Worm (Caenorhabditis elegans): ENCODE data around the gene Y25C1A.14.

Gene Y25C1A.14

DNA sequence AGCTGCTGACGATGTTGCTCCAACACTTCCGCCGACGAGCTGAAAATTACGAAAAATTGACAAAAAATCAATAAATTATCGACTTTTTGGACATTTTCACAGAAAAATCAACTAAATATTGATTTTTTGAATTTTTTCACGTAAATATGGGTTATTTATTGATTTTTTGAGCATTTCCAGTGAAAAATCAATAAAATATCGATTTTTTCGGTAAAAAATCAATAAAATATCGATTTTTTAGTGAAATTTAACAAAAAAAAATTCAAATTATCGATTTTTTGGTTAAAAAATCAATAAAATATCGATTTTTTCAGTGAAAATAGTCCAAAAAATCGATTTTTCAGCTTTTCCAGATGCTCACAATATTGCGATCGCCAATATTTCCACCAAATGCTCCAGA lies 26.6 kb downstream of the Y25C1A.14 start:
- TF ChIP-seq aly-1 (tag; optimal IDR thresholded peaks at IDR 0.05) = no peak
- TF ChIP-seq hmg-4 (GFP tag; optimal IDR thresholded peaks at IDR 0.05) = no peak

DNA sequence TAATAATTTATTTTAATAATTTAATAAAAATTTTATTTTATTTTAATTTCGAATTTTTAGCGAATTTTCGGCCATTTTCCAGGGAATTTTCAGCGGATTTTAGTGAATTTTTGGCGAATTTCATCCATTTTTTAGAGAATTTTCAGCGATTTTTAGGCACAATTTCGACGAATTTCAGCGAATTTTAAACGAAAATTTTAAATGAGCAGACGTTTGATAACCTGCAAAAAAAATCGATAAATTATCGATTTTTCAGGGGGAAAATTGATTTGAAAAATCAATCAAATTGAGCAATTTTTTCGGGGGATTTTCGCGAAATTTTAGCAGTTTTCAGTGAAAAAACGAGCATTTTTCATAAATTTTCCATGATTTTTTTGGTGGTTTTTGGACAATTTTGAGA lies 28.1 kb downstream of the Y25C1A.14 start:
- TF ChIP-seq pes-1 (GFP tag; IDR thresholded peaks at IDR 0.05) (no peak), tbx-37 (GFP tag; conservative IDR thresholded peaks at IDR 0.05) (no peak), tbx-11 (GFP tag; IDR thresholded peaks at IDR 0.05) (no peak), B0310.2 (tag; optimal IDR thresholded peaks at IDR 0.05) (no peak), scrt-1 (GFP tag; IDR thresholded peaks at IDR 0.05) (no peak), sea-1 (GFP tag; conservative IDR thresholded peaks at IDR 0.05) (no peak), aly-1 (tag; optimal IDR thresholded peaks at IDR 0.05) (no peak), ceh-36 (tag; optimal IDR thresholded peaks at IDR 0.05) (no peak), ceh-13 (GFP tag; optimal IDR thresholded peaks at IDR 0.05) (no peak), F13C5.2 (tag; optimal IDR thresholded peaks at IDR 0.05) (no peak), ets-7 (tag; optimal IDR thresholded peaks at IDR 0.05) (no peak), flt-1 (GFP tag; IDR thresholded peaks at IDR 0.05) (no peak), hmg-4 (GFP tag; optimal IDR thresholded peaks at IDR 0.05) (no peak), tra-4 (tag; optimal IDR thresholded peaks at IDR 0.05) (no peak), hnd-1 (tag; optimal IDR thresholded peaks at IDR 0.05) (no peak)

DNA sequence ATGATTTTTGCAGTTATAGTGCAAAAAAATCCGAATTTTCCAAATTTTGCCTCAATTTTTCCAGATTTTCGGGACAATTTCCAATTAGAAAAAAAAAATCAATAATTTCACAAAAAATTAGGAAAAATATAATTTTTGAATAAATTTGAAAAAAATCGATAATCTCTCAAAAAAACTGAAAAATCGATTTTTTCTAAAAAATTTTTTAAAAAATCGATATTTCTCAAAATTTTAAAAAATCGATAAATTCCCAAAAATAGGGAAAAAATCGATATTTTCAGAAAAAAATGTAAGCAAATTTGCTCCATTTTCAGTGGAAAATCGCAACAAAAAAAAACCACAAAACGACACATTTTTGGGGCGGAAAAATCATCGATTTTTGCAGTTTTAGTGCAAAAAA lies 28.9 kb downstream of the Y25C1A.14 start:
- TF ChIP-seq ets-7 (tag; optimal IDR thresholded peaks at IDR 0.05) (no peak), tbx-37 (GFP tag; conservative IDR thresholded peaks at IDR 0.05) (no peak), tbx-11 (GFP tag; IDR thresholded peaks at IDR 0.05) (no peak), flt-1 (GFP tag; IDR thresholded peaks at IDR 0.05) (no peak), ama-1 (optimal IDR thresholded peaks at IDR 0.05) (no peak), F13C5.2 (tag; optimal IDR thresholded peaks at IDR 0.05) (no peak), ceh-13 (GFP tag; optimal IDR thresholded peaks at IDR 0.05) (no peak), pes-1 (GFP tag; IDR thresholded peaks at IDR 0.05) (no peak), sea-1 (GFP tag; conservative IDR thresholded peaks at IDR 0.05) (no peak), B0310.2 (tag; optimal IDR thresholded peaks at IDR 0.05) (no peak), scrt-1 (GFP tag; IDR thresholded peaks at IDR 0.05) (no peak), aly-1 (tag; optimal IDR thresholded peaks at IDR 0.05) (no peak), hmbx-1 (tag; optimal IDR thresholded peaks at IDR 0.05) (no peak), tra-4 (tag; optimal IDR thresholded peaks at IDR 0.05) (no peak), hnd-1 (tag; optimal IDR thresholded peaks at IDR 0.05) (no peak), hmg-4 (GFP tag; optimal IDR thresholded peaks at IDR 0.05) (no peak), ceh-36 (tag; optimal IDR thresholded peaks at IDR 0.05) (no peak)

DNA sequence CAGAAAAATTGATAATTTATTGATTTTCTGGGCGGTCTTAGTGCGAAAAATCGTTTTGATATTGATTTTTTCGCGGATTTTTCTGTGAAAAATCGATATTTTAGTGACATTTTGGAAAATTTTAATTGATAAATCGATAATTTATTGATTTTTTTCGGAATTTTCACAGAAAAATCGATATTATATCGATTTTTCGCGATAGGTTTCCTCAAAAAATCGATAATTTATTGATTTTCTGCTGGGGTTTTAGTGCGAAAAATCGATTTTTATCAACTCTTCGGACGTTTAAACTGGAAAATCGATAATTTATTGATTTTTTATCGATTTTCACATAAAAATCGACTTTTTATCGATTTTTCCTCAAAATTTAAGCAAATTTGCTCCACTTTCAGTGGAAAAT lies 29.3 kb downstream of the Y25C1A.14 start:
- TF ChIP-seq B0310.2 (tag; optimal IDR thresholded peaks at IDR 0.05) = no peak
- TF ChIP-seq aly-1 (tag; optimal IDR thresholded peaks at IDR 0.05) = no peak
- no peak for TF ChIP-seq hmbx-1 (tag; optimal IDR thresholded peaks at IDR 0.05)
- TF ChIP-seq tbx-37 (GFP tag; conservative IDR thresholded peaks at IDR 0.05) = no peak
- no peak for TF ChIP-seq hnd-1 (tag; optimal IDR thresholded peaks at IDR 0.05)
- no peak for TF ChIP-seq ets-7 (tag; optimal IDR thresholded peaks at IDR 0.05)
- no peak for TF ChIP-seq hmg-4 (GFP tag; optimal IDR thresholded peaks at IDR 0.05)
- TF ChIP-seq ceh-13 (GFP tag; optimal IDR thresholded peaks at IDR 0.05) = no peak
- TF ChIP-seq flt-1 (GFP tag; IDR thresholded peaks at IDR 0.05) = no peak
- TF ChIP-seq pes-1 (GFP tag; IDR thresholded peaks at IDR 0.05) = no peak
- no peak for TF ChIP-seq scrt-1 (GFP tag; IDR thresholded peaks at IDR 0.05)
- TF ChIP-seq ceh-36 (tag; optimal IDR thresholded peaks at IDR 0.05) = no peak
- TF ChIP-seq ama-1 (optimal IDR thresholded peaks at IDR 0.05) = no peak
- no peak for TF ChIP-seq F13C5.2 (tag; optimal IDR thresholded peaks at IDR 0.05)
- TF ChIP-seq tra-4 (tag; optimal IDR thresholded peaks at IDR 0.05) = no peak
- no peak for TF ChIP-seq tbx-11 (GFP tag; IDR thresholded peaks at IDR 0.05)
- TF ChIP-seq sea-1 (GFP tag; conservative IDR thresholded peaks at IDR 0.05) = no peak

DNA sequence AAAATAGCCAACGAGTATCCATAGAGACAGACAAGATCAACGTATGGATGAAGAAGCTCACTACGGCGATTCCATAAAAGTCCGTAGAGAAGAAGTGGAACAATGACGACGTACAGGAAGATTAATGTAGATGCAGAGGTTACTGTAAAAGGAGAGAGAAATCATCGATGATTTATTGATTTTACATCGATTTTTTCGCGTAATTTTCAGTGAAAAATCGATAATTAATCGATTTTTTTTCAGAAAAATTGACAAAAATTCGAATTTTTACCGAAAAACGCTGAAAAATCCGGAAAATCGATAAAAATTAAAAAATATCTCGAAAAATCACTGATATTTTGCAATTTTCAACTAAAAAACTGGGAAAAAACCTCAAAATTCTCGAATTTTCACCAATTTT lies 30.4 kb downstream of the Y25C1A.14 start:
- TF ChIP-seq ama-1 (optimal IDR thresholded peaks at IDR 0.05) (no peak), hmbx-1 (tag; optimal IDR thresholded peaks at IDR 0.05) (no peak), ceh-36 (tag; optimal IDR thresholded peaks at IDR 0.05) (no peak), tbx-11 (GFP tag; IDR thresholded peaks at IDR 0.05) (no peak), sea-1 (GFP tag; conservative IDR thresholded peaks at IDR 0.05) (no peak)

DNA sequence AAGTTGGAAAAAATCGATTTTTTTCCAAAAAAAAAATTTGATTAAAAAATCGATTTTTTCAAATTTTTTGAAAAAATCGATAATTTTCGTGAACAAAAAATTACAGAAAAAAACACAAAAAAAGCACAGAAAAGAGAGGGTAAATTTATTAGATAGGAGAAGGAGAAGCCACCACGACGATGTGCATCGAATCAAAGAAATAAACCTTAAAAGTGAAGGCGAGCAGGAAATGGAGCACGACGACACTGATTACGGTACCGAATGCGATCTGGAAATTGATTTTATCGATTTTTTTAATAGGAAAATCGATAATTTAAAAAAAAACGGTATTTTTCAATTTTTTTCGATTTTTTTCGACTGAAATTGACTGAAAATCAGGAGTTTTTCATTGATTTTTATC lies 31.7 kb downstream of the Y25C1A.14 start:
- TF ChIP-seq ama-1 (optimal IDR thresholded peaks at IDR 0.05) (no peak), flt-1 (GFP tag; IDR thresholded peaks at IDR 0.05) (no peak), pes-1 (GFP tag; IDR thresholded peaks at IDR 0.05) (no peak), ets-7 (tag; optimal IDR thresholded peaks at IDR 0.05) (no peak), F13C5.2 (tag; optimal IDR thresholded peaks at IDR 0.05) (no peak), sea-1 (GFP tag; conservative IDR thresholded peaks at IDR 0.05) (no peak), tbx-37 (GFP tag; conservative IDR thresholded peaks at IDR 0.05) (no peak)

DNA sequence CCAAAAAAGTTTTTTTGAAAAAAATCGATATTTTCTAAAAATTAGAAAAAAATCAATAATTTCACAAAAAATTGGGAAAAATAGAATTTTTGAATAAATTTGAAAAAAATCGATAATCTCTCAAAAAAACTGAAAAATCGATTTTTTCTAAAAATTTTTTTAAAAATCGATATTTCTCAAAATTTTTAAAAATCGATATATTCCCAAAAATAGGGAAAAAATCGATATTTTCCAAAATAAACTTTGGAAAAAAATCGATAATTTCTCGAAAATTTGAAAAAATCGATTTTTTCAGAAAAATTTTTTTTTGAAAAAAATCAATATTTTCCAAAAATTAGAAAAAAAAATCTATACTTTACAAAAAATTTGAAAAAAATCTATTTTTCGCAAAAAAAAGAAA lies 32.1 kb downstream of the Y25C1A.14 start:
- TF ChIP-seq B0310.2 (tag; optimal IDR thresholded peaks at IDR 0.05) = no peak
- TF ChIP-seq tbx-11 (GFP tag; IDR thresholded peaks at IDR 0.05) = no peak
- no peak for TF ChIP-seq scrt-1 (GFP tag; IDR thresholded peaks at IDR 0.05)
- TF ChIP-seq aly-1 (tag; optimal IDR thresholded peaks at IDR 0.05) = no peak
- no peak for TF ChIP-seq flt-1 (GFP tag; IDR thresholded peaks at IDR 0.05)
- TF ChIP-seq ceh-13 (GFP tag; optimal IDR thresholded peaks at IDR 0.05) = no peak

DNA sequence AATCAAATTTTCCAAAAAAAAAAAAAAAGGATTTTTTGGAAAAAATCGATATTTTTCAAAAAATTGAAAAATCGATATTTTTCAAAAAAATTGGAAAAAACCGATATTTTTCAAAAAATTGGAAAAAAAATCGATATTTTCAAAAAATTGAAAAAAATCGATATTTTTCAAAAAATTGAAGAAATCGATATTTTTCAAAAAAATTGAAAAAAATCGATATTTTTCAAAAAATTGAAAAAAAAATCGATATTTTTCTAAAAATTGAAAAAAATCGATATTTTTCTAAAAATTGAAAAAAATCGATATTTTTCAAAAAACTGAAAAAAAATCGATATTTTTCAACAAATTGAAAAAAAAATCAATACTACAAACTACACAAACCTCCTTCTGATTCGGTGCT lies 32.8 kb downstream of the Y25C1A.14 start:
- TF ChIP-seq scrt-1 (GFP tag; IDR thresholded peaks at IDR 0.05) (no peak), aly-1 (tag; optimal IDR thresholded peaks at IDR 0.05) (no peak), ceh-36 (tag; optimal IDR thresholded peaks at IDR 0.05) (no peak), pes-1 (GFP tag; IDR thresholded peaks at IDR 0.05) (no peak), tbx-11 (GFP tag; IDR thresholded peaks at IDR 0.05) (no peak), F13C5.2 (tag; optimal IDR thresholded peaks at IDR 0.05) (no peak)
